Worm (Caenorhabditis elegans) whole organism, midembryonic: ENCODE measurements around the gene F14F8.8.

Source experiments
- T22C8.4 ChIP-seq: fragments of 200-800 bp; sonication (Bioruptor generic); IDR thresholded peaks from 2 replicates; pipeline ENCODE4 v1.3.6; 2022; ENCODE audit warnings: missing genetic modification characterization, missing compliant biosample characterization
- cog-1 ChIP-seq: sonication (generic microtip); optimal IDR thresholded peaks from 2 replicates; lab custom pipeline; 2016; ENCODE audit warnings: missing genetic modification characterization, missing compliant biosample characterization
- flt-1 ChIP-seq: fragments of 200-800 bp; sonication (Bioruptor generic); IDR thresholded peaks from 2 replicates; pipeline ENCODE4 v1.3.6; 2022; ENCODE audit warnings: missing genetic modification characterization, missing compliant biosample characterization
- klf-2 ChIP-seq: fragments of 200-800 bp; sonication (Bioruptor generic); conservative IDR thresholded peaks from 2 replicates; pipeline ENCODE4 v1.3.6; 2022; ENCODE audit warnings: missing genetic modification reagents, missing genetic modification characterization, missing compliant biosample characterization
- med-1 ChIP-seq: sonication (generic microtip); optimal IDR thresholded peaks from 2 replicates; lab custom pipeline; 2017; ENCODE audit warnings: missing genetic modification characterization, mild to moderate bottlenecking, missing compliant biosample characterization, antibody characterized with exemption, missing genetic modification reagents; ENCODE audit not compliant: insufficient read depth
- ztf-23 ChIP-seq: fragments of 200-800 bp; sonication (Bioruptor generic); IDR thresholded peaks from 2 replicates; pipeline ENCODE4 v1.3.6; 2022; ENCODE audit warnings: missing genetic modification reagents, missing genetic modification characterization, missing compliant biosample characterization
- ztf-29 ChIP-seq: fragments of 200-800 bp; sonication (Bioruptor generic); IDR thresholded peaks from 2 replicates; pipeline ENCODE4 v1.3.6; 2022; ENCODE audit warnings: missing genetic modification reagents, missing genetic modification characterization, missing compliant biosample characterization

DNA sequence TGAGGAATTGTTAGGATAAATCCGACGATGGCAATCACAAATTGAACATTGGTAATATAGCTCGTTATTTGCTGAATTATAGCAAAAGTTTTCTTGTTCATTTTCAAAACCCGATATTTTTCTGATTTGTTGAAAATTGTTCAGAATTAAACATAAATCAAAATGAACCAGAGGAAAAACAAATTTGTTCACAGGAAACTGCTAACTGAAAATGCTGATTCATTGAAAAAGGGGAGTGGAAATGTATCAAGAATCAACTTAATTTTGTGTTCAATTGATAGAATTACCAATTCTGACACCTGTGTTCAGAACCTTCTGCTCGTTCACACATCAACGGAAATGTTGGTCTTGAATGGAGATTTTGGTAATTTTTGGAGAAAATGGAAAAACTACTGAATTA lies 28.5 kb downstream of the F14F8.8 start, which contains the start of gene srw-77:
- no peak for TF ChIP-seq T22C8.4 (GFP tag; lab: Robert Waterston, UW)
- TF ChIP-seq flt-1, result no peak
- TF ChIP-seq klf-2 (GFP tag; lab: Robert Waterston, UW), result no peak
- no peak for TF ChIP-seq ztf-29
- no peak for TF ChIP-seq med-1 (GFP tag; lab: Kevin White, UChicago)
- no peak for TF ChIP-seq cog-1 (tag; lab: Kevin White, UChicago)
- no peak for TF ChIP-seq ztf-23 (GFP tag; lab: Robert Waterston, UW)
